Worm (Caenorhabditis elegans): ENCODE results near the gene Y37D8A.5.

- TF ChIP-seq him-1 (tag; optimal IDR thresholded peaks at IDR 0.05) (no peak), dao-5 (tag; optimal IDR thresholded peaks at IDR 0.05) (no peak)
Observed at ce11 chrIII:12831696-12832095, 23.6 kb downstream of the Y37D8A.5 start.

Data from whole organism, L4/young adult.